Fruit fly (Drosophila melanogaster) whole organism, embryonic: ENCODE results near the gene CG18649.

Experiments used
- ATbp ChIP-seq: fragments of 200-800 bp; sonication (Bioruptor generic); optimal IDR thresholded peaks from 2 replicates; lab custom pipeline; 2017; ENCODE audit warnings: missing biosample characterization, mild to moderate bottlenecking, missing genetic modification characterization, missing genetic modification reagents
- BEAF-32 ChIP-seq: fragments of 200-800 bp; sonication (Bioruptor generic); optimal IDR thresholded peaks from 3 replicates; lab custom pipeline; 2017; ENCODE audit warnings: missing biosample characterization, missing genetic modification characterization, mild to moderate bottlenecking, moderate library complexity, missing genetic modification reagents
- CG10274 ChIP-seq: fragments of 200-800 bp; sonication (Bioruptor generic); optimal IDR thresholded peaks from 3 replicates; lab custom pipeline; 2017; ENCODE audit warnings: missing biosample characterization, mild to moderate bottlenecking, missing genetic modification characterization
- CG13775 ChIP-seq: fragments of 200-800 bp; sonication (Bioruptor generic); optimal IDR thresholded peaks from 3 replicates; lab custom pipeline; 2017; ENCODE audit warnings: missing biosample characterization, mild to moderate bottlenecking, missing genetic modification characterization
- CG1602 ChIP-seq: fragments of 200-800 bp; sonication (Bioruptor generic); optimal IDR thresholded peaks from 3 replicates; lab custom pipeline; 2016; ENCODE audit warnings: missing biosample characterization, missing genetic modification characterization
- CG17361 ChIP-seq: fragments of 200-800 bp; sonication (Bioruptor generic); IDR thresholded peaks from 3 replicates; pipeline ENCODE4 v1.3.6; 2022; ENCODE audit warnings: missing biosample characterization, missing genetic modification characterization
- CG17829 ChIP-seq: fragments of 200-800 bp; optimal IDR thresholded peaks from 2 replicates; lab custom pipeline; 2019; ENCODE audit warnings: missing biosample characterization, mild to moderate bottlenecking, missing genetic modification characterization, moderate library complexity
- CG1792 ChIP-seq: fragments of 200-800 bp; sonication (Bioruptor generic); optimal IDR thresholded peaks from 2 replicates; lab custom pipeline; 2016; ENCODE audit warnings: missing biosample characterization, missing genetic modification characterization
- CG2120 ChIP-seq: fragments of 200-800 bp; sonication (Bioruptor generic); optimal IDR thresholded peaks from 3 replicates; lab custom pipeline; 2016; ENCODE audit warnings: missing biosample characterization, missing genetic modification characterization
- CG2712 ChIP-seq: fragments of 200-800 bp; optimal IDR thresholded peaks from 3 replicates; lab custom pipeline; 2019; ENCODE audit warnings: missing biosample characterization, mild to moderate bottlenecking, missing genetic modification characterization, moderate library complexity
- CG3281 ChIP-seq: fragments of 200-800 bp; sonication (Bioruptor generic); optimal IDR thresholded peaks from 3 replicates; lab custom pipeline; 2017; ENCODE audit warnings: missing biosample characterization, mild to moderate bottlenecking, missing genetic modification characterization
- CG7963 ChIP-seq: fragments of 200-800 bp; sonication (Bioruptor generic); IDR thresholded peaks from 3 replicates; pipeline ENCODE4 v1.3.6; 2022; ENCODE audit warnings: missing biosample characterization, missing genetic modification characterization; ENCODE audit not compliant: partially characterized antibody
- CG9797 ChIP-seq: fragments of 200-800 bp; sonication (Bioruptor generic); optimal IDR thresholded peaks from 3 replicates; lab custom pipeline; 2018; ENCODE audit warnings: missing biosample characterization, mild to moderate bottlenecking, missing genetic modification characterization
- CG9817 ChIP-seq: fragments of 200-800 bp; sonication (Bioruptor generic); optimal IDR thresholded peaks from 2 replicates; lab custom pipeline; 2018; ENCODE audit warnings: missing biosample characterization, mild to moderate bottlenecking, missing genetic modification characterization, moderate library complexity
- CkIIα-i1 ChIP-seq: fragments of 200-800 bp; sonication (Bioruptor generic); IDR thresholded peaks from 2 replicates; pipeline ENCODE4 v1.3.6; 2022; ENCODE audit warnings: missing biosample characterization, missing genetic modification characterization
- D ChIP-seq, 2 experiments: fragments of 200-800 bp in 1 of 2; fragments of >200 bp in 1 of 2; sonication (Bioruptor generic) in 1 of 2; optimal IDR thresholded peaks; 2 replicates in 1 of 2; 3 replicates in 1 of 2; lab custom pipeline; 2017; ENCODE audit warnings: mild to moderate bottlenecking in 1 of 2, missing biosample characterization in 1 of 2, missing genetic modification characterization in 1 of 2, missing genetic modification reagents in 1 of 2
- Dbx ChIP-seq: fragments of 200-800 bp; sonication (Bioruptor generic); IDR thresholded peaks from 3 replicates; pipeline ENCODE4 v1.3.6; 2022; ENCODE audit warnings: missing biosample characterization, missing genetic modification characterization
- Deaf1 ChIP-seq: fragments of 200-800 bp; optimal IDR thresholded peaks from 3 replicates; lab custom pipeline; 2019; ENCODE audit warnings: missing biosample characterization, mild to moderate bottlenecking, missing genetic modification characterization, moderate library complexity
- Dll ChIP-seq: fragments of 200-800 bp; sonication (Bioruptor generic); IDR thresholded peaks from 4 replicates; pipeline ENCODE4 v1.3.6; 2022; ENCODE audit warnings: missing biosample characterization, missing genetic modification characterization; ENCODE audit not compliant: partially characterized antibody
- Dref ChIP-seq: fragments of 200-800 bp; sonication (Bioruptor generic); IDR thresholded peaks from 2 replicates; pipeline ENCODE4 v1.3.6; 2022; ENCODE audit warnings: missing biosample characterization, missing genetic modification characterization
- Drgx ChIP-seq: fragments of 200-800 bp; sonication (Bioruptor generic); IDR thresholded peaks from 2 replicates; pipeline ENCODE4 v1.3.6; 2022; ENCODE audit warnings: missing biosample characterization, missing genetic modification characterization
- Ets97D ChIP-seq: fragments of 200-800 bp; sonication (Bioruptor generic); optimal IDR thresholded peaks from 3 replicates; lab custom pipeline; 2016; ENCODE audit warnings: missing biosample characterization, missing genetic modification characterization
- H2.0 ChIP-seq: fragments of 200-800 bp; sonication (Bioruptor generic); IDR thresholded peaks from 2 replicates; pipeline ENCODE4 v1.3.6; 2022; ENCODE audit warnings: missing biosample characterization, missing genetic modification characterization
- HHEX ChIP-seq: fragments of 200-800 bp; sonication (Bioruptor generic); optimal IDR thresholded peaks from 3 replicates; lab custom pipeline; 2017; ENCODE audit warnings: missing biosample characterization, mild to moderate bottlenecking, missing genetic modification characterization, missing genetic modification reagents
- HLHmδ ChIP-seq: fragments of 200-800 bp; sonication (Bioruptor generic); optimal IDR thresholded peaks from 2 replicates; lab custom pipeline; 2018; ENCODE audit warnings: missing biosample characterization, mild to moderate bottlenecking, missing genetic modification characterization, moderate library complexity
- Max ChIP-seq: fragments of 200-800 bp; sonication (Bioruptor generic); optimal IDR thresholded peaks from 2 replicates; lab custom pipeline; 2016; ENCODE audit warnings: missing biosample characterization, mild to moderate bottlenecking, missing genetic modification characterization
- Neu2 ChIP-seq: fragments of 200-800 bp; sonication (Bioruptor generic); optimal IDR thresholded peaks from 3 replicates; lab custom pipeline; 2016; ENCODE audit warnings: missing biosample characterization, missing genetic modification characterization, borderline replicate concordance
- Sin3A ChIP-seq: fragments of >200 bp; optimal IDR thresholded peaks from 2 replicates; lab custom pipeline; 2018
- abd-A ChIP-seq: fragments of 200-800 bp; sonication (Bioruptor generic); optimal IDR thresholded peaks from 3 replicates; lab custom pipeline; 2019; ENCODE audit warnings: missing biosample characterization, mild to moderate bottlenecking, missing genetic modification characterization, moderate library complexity
- al ChIP-seq: fragments of 200-800 bp; sonication (Bioruptor generic); IDR thresholded peaks from 2 replicates; pipeline ENCODE4 v1.3.6; 2022; ENCODE audit warnings: missing biosample characterization, missing genetic modification characterization
- ase ChIP-seq: fragments of 200-800 bp; sonication (Bioruptor generic); IDR thresholded peaks from 3 replicates; pipeline ENCODE4 v1.3.6; 2022; ENCODE audit warnings: missing biosample characterization, missing genetic modification characterization
- br ChIP-seq: fragments of >200 bp; optimal IDR thresholded peaks from 2 replicates; lab custom pipeline; 2017
- bsh ChIP-seq, 2 experiments: fragments of 200-800 bp; sonication (Bioruptor generic); optimal IDR thresholded peaks; 2 replicates each; lab custom pipeline; 2017 to 2018; ENCODE audit warnings: mild to moderate bottlenecking in 2 of 2, missing biosample characterization in 2 of 2, missing genetic modification characterization in 2 of 2, moderate library complexity in 1 of 2
- cas ChIP-seq: fragments of 200-800 bp; sonication (Bioruptor generic); IDR thresholded peaks from 2 replicates; pipeline ENCODE4 v1.3.6; 2022; ENCODE audit warnings: missing biosample characterization, missing genetic modification characterization
- cg ChIP-seq: fragments of 200-800 bp; sonication (Bioruptor generic); optimal IDR thresholded peaks from 3 replicates; lab custom pipeline; 2019; ENCODE audit warnings: missing biosample characterization, mild to moderate bottlenecking, missing genetic modification characterization, moderate library complexity
- ci ChIP-seq: fragments of 200-800 bp; sonication (Bioruptor generic); IDR thresholded peaks from 3 replicates; pipeline ENCODE4 v1.3.6; 2022; ENCODE audit warnings: missing biosample characterization, missing genetic modification characterization
- crc ChIP-seq: fragments of 200-800 bp; sonication (Bioruptor generic); optimal IDR thresholded peaks from 2 replicates; lab custom pipeline; 2016; ENCODE audit warnings: missing biosample characterization, missing genetic modification characterization
- dan ChIP-seq: fragments of 200-800 bp; sonication (Bioruptor generic); IDR thresholded peaks from 2 replicates; pipeline ENCODE4 v1.3.6; 2022; ENCODE audit warnings: missing biosample characterization, missing genetic modification characterization
- dmrt99B ChIP-seq: fragments of 200-800 bp; sonication (Bioruptor generic); optimal IDR thresholded peaks from 2 replicates; lab custom pipeline; 2018; ENCODE audit warnings: missing biosample characterization, mild to moderate bottlenecking, missing genetic modification characterization, moderate library complexity
- dysf ChIP-seq: fragments of 200-800 bp; sonication (Bioruptor generic); IDR thresholded peaks from 3 replicates; pipeline ENCODE4 v1.3.6; 2022; ENCODE audit warnings: missing biosample characterization, missing genetic modification characterization
- fd64A ChIP-seq: fragments of 200-800 bp; sonication (Bioruptor generic); optimal IDR thresholded peaks from 3 replicates; lab custom pipeline; 2018; ENCODE audit warnings: missing biosample characterization, mild to moderate bottlenecking, missing genetic modification characterization
- ftz-f1 ChIP-seq: fragments of 200-800 bp; sonication (Bioruptor generic); optimal IDR thresholded peaks from 2 replicates; lab custom pipeline; 2016; ENCODE audit warnings: missing biosample characterization, missing genetic modification characterization
- kah ChIP-seq: fragments of 200-800 bp; sonication (Bioruptor generic); optimal IDR thresholded peaks from 2 replicates; lab custom pipeline; 2018; ENCODE audit warnings: missing biosample characterization, mild to moderate bottlenecking, missing genetic modification characterization
- ken ChIP-seq: fragments of 200-800 bp; sonication (Bioruptor generic); IDR thresholded peaks from 3 replicates; pipeline ENCODE4 v1.3.6; 2022; ENCODE audit warnings: missing biosample characterization, missing genetic modification characterization
- kni ChIP-seq: fragments of 200-800 bp; sonication (Bioruptor generic); optimal IDR thresholded peaks from 3 replicates; lab custom pipeline; 2017; ENCODE audit warnings: mild to moderate bottlenecking, missing biosample characterization, missing genetic modification reagents, missing genetic modification characterization
- pita ChIP-seq: fragments of 200-800 bp; sonication (Bioruptor generic); optimal IDR thresholded peaks from 2 replicates; lab custom pipeline; 2017; ENCODE audit warnings: missing biosample characterization, mild to moderate bottlenecking, missing genetic modification characterization
- pzg ChIP-seq: fragments of 200-800 bp; sonication (Bioruptor generic); optimal IDR thresholded peaks from 3 replicates; lab custom pipeline; 2018; ENCODE audit warnings: missing biosample characterization, mild to moderate bottlenecking, missing genetic modification characterization, moderate library complexity
- sens ChIP-seq: fragments of 200-800 bp; sonication (Bioruptor generic); peaks from one replicate; lab custom pipeline; 2016; ENCODE audit warnings: missing biosample characterization, missing genetic modification characterization
- so ChIP-seq: fragments of 200-800 bp; sonication (Bioruptor generic); IDR thresholded peaks from 3 replicates; pipeline ENCODE4 v1.3.6; 2022; ENCODE audit warnings: missing biosample characterization, missing genetic modification characterization

The CG18649 gene

dm6 chr3L:15013957-15014692 is 39.8 kb downstream of the CG18649 start, which contains the start of gene Reck (continued):
- TF ChIP-seq Deaf1 (tag; lab: Kevin White, UChicago) (peak; percentile 59), kni (no peak), CG3281 (GFP tag; lab: Kevin White, UChicago) (peak; percentile 84), CG1792 (GFP tag; lab: Kevin White, UChicago) (peak; percentile 3), kah (GFP tag; lab: Kevin White, UChicago) (peak; percentile 74), Dbx (GFP tag; lab: Robert Waterston, UW) (peak; percentile 60; the same call in 2 of the 3 replicates), CG13775 (GFP tag; lab: Kevin White, UChicago) (peak; percentile 79), br (no peak), Max (peak; percentile 71), Ets97D (GFP tag; lab: Kevin White, UChicago) (peak; percentile 29), CG17361 (peak; percentile 77), dan (GFP tag; lab: Robert Waterston, UW) (no peak), pzg (GFP tag; lab: Kevin White, UChicago) (peak; percentile 31), cas (GFP tag; lab: Robert Waterston, UW) (peak; percentile 60; the same call in 1 of the 2 replicates), abd-A (tag; lab: Kevin White, UChicago) (no peak), so (no peak; the same call in none of the 3 replicates), CG2120 (GFP tag; lab: Kevin White, UChicago) (peak; percentile 66), Dref (GFP tag; lab: Robert Waterston, UW) (no peak), fd64A (GFP tag; lab: Kevin White, UChicago) (no peak), D (optimal IDR thresholded peaks at IDR 0.05; lab: Kevin White, UChicago) (no peak), D (GFP tag; optimal IDR thresholded peaks at IDR 0.05; lab: Kevin White, UChicago) (peak; percentile 86), ase (GFP tag; lab: Robert Waterston, UW) (peak; percentile 77; the same call in 2 of the 3 replicates), Drgx (GFP tag; lab: Robert Waterston, UW) (peak; percentile 94), al (GFP tag; lab: Robert Waterston, UW) (peak; percentile 74), HLHmδ (GFP tag; lab: Kevin White, UChicago) (peak; percentile 10), ken (GFP tag; lab: Robert Waterston, UW) (peak; percentile 65), cg (GFP tag; lab: Kevin White, UChicago) (no peak), Sin3A (lab: Kevin White, UChicago) (no peak), Dll (no peak), CG9817 (peak; percentile 58), CkIIα-i1 (GFP tag; lab: Robert Waterston, UW) (no peak), dmrt99B (tag; lab: Kevin White, UChicago) (peak; percentile 82), CG7963 (GFP tag; lab: Robert Waterston, UW) (no peak), CG9797 (peak; percentile 26), CG17829 (tag; lab: Kevin White, UChicago) (peak; percentile 89), bsh (GFP tag; optimal IDR thresholded peaks at IDR 0.05; lab: Kevin White, UChicago) (peak; percentile 77 to 89), pita (GFP tag; lab: Kevin White, UChicago) (peak; percentile 67), ci (GFP tag; lab: Robert Waterston, UW) (peak; percentile 94), sens (GFP tag; lab: Kevin White, UChicago) (peak; percentile 93), CG2712 (peak; percentile 89), ATbp (peak; percentile 83), H2.0 (GFP tag; lab: Robert Waterston, UW) (peak; percentile 59), dysf (GFP tag; lab: Robert Waterston, UW) (peak; percentile 79), BEAF-32 (GFP tag; lab: Kevin White, UChicago) (no peak), crc (GFP tag; lab: Kevin White, UChicago) (peak; percentile 13), CG10274 (GFP tag; lab: Kevin White, UChicago) (peak; percentile 45), HHEX (peak; percentile 84), Neu2 (no peak), CG1602 (GFP tag; lab: Kevin White, UChicago) (peak; percentile 71), ftz-f1 (GFP tag; lab: Kevin White, UChicago) (no peak)
